Worm (Caenorhabditis elegans) whole organism, L1 larva: ENCODE data around the gene Y71H2AM.1.
"Not testable (repeated sequence)": the region's sequence is repeated elsewhere in the genome, so short reads cannot be mapped to it uniquely, and the experiment has no call there.

ENCODE experiments used
- C04F5.9 ChIP-seq: sonication (generic microtip); optimal IDR thresholded peaks from 2 replicates; lab custom pipeline; 2016; ENCODE audit warnings: missing genetic modification characterization, missing compliant biosample characterization
- F16B12.6 ChIP-seq: fragments of 150-350 bp; optimal IDR thresholded peaks from 2 replicates; lab custom pipeline; 2014; ENCODE audit warnings: missing biosample characterization, missing genetic modification characterization
- Y116A8C.19 ChIP-seq: sonication (generic microtip); optimal IDR thresholded peaks from 2 replicates; lab custom pipeline; 2016; ENCODE audit warnings: missing compliant biosample characterization, missing genetic modification characterization, borderline replicate concordance
- aha-1 ChIP-seq: fragments of 150-350 bp; optimal IDR thresholded peaks from 2 replicates; lab custom pipeline; 2014; ENCODE audit warnings: missing biosample characterization, missing genetic modification characterization
- ceh-63 ChIP-seq: fragments of 200-800 bp; sonication (Bioruptor generic); optimal IDR thresholded peaks from 2 replicates; lab custom pipeline; 2018; ENCODE audit warnings: mild to moderate bottlenecking, missing genetic modification characterization, missing compliant biosample characterization
- ceh-88 ChIP-seq: fragments of 200-800 bp; sonication (Bioruptor generic); IDR thresholded peaks from 2 replicates; pipeline ENCODE4 v1.3.6; 2022; ENCODE audit warnings: missing genetic modification characterization, missing compliant biosample characterization
- efl-3 ChIP-seq: fragments of 200-800 bp; sonication (Bioruptor generic); optimal IDR thresholded peaks from 2 replicates; lab custom pipeline; 2018; ENCODE audit warnings: mild to moderate bottlenecking, missing genetic modification characterization, missing compliant biosample characterization
- ets-5 ChIP-seq: fragments of 200-800 bp; sonication (Bioruptor generic); IDR thresholded peaks from 2 replicates; pipeline ENCODE4 v1.3.6; 2022; ENCODE audit warnings: missing genetic modification characterization, missing compliant biosample characterization
- fkh-4 ChIP-seq: sonication (generic microtip); optimal IDR thresholded peaks from 2 replicates; lab custom pipeline; 2016; ENCODE audit warnings: missing compliant biosample characterization, missing genetic modification characterization, borderline replicate concordance
- grh-1 ChIP-seq: fragments of 200-800 bp; sonication (Bioruptor generic); IDR thresholded peaks from 2 replicates; pipeline ENCODE4 v1.3.6; 2022; ENCODE audit warnings: missing genetic modification reagents, missing genetic modification characterization, missing compliant biosample characterization
- hlh-4 ChIP-seq: sonication (generic microtip); optimal IDR thresholded peaks from 2 replicates; lab custom pipeline; 2016; ENCODE audit warnings: mild to moderate bottlenecking, missing genetic modification characterization, missing compliant biosample characterization
- isw-1 ChIP-seq: fragments of 200-800 bp; sonication (Bioruptor generic); IDR thresholded peaks from 2 replicates; pipeline ENCODE4 v1.3.6; 2022; ENCODE audit warnings: missing genetic modification characterization, missing compliant biosample characterization
- lin-15B ChIP-seq: fragments of 150-350 bp; sonication (generic microtip); optimal IDR thresholded peaks from 3 replicates; lab custom pipeline; 2014; ENCODE audit warnings: missing biosample characterization, missing genetic modification characterization
- lin-39 ChIP-seq: fragments of 150-350 bp; optimal IDR thresholded peaks from 2 replicates; lab custom pipeline; 2014; ENCODE audit warnings: missing biosample characterization, missing genetic modification reagents, missing genetic modification characterization
- mep-1 ChIP-seq: fragments of 150-350 bp; optimal IDR thresholded peaks from 2 replicates; lab custom pipeline; 2014; ENCODE audit warnings: missing biosample characterization, missing genetic modification characterization
- nhr-20 ChIP-seq: sonication (generic microtip); optimal IDR thresholded peaks from 2 replicates; lab custom pipeline; 2016; ENCODE audit warnings: mild to moderate bottlenecking, missing genetic modification characterization, missing compliant biosample characterization
- nhr-237 ChIP-seq: fragments of 150-350 bp; optimal IDR thresholded peaks from 2 replicates; lab custom pipeline; 2014; ENCODE audit warnings: missing biosample characterization, missing genetic modification characterization
- nhr-47 ChIP-seq: sonication (generic microtip); optimal IDR thresholded peaks from 2 replicates; lab custom pipeline; 2016; ENCODE audit warnings: mild to moderate bottlenecking, missing genetic modification characterization, moderate library complexity, missing compliant biosample characterization
- nhr-71 ChIP-seq: sonication (generic microtip); optimal IDR thresholded peaks from 2 replicates; lab custom pipeline; 2016; ENCODE audit warnings: mild to moderate bottlenecking, missing genetic modification characterization, moderate library complexity, missing compliant biosample characterization
- nhr-84 ChIP-seq: sonication (generic microtip); optimal IDR thresholded peaks from 2 replicates; lab custom pipeline; 2017; ENCODE audit warnings: missing biosample characterization, missing genetic modification characterization
- pax-3 ChIP-seq: fragments of 200-800 bp; sonication (Bioruptor generic); optimal IDR thresholded peaks from 2 replicates; lab custom pipeline; 2018; ENCODE audit warnings: mild to moderate bottlenecking, missing genetic modification characterization, moderate library complexity, missing compliant biosample characterization
- pqm-1 ChIP-seq: sonication (generic microtip); optimal IDR thresholded peaks from 3 replicates; lab custom pipeline; 2017; ENCODE audit warnings: missing biosample characterization, missing genetic modification characterization
- sox-4 ChIP-seq: sonication (generic microtip); optimal IDR thresholded peaks from 2 replicates; lab custom pipeline; 2016; ENCODE audit warnings: missing genetic modification characterization, missing compliant biosample characterization
- sptf-1 ChIP-seq: fragments of 150-350 bp; optimal IDR thresholded peaks from 2 replicates; lab custom pipeline; 2014; ENCODE audit warnings: missing biosample characterization, missing genetic modification characterization
- zip-4 ChIP-seq: fragments of 200-800 bp; sonication (Bioruptor generic); optimal IDR thresholded peaks from 2 replicates; lab custom pipeline; 2018; ENCODE audit warnings: mild to moderate bottlenecking, missing genetic modification characterization, moderate library complexity, missing compliant biosample characterization

The Y71H2AM.1 gene

DNA sequence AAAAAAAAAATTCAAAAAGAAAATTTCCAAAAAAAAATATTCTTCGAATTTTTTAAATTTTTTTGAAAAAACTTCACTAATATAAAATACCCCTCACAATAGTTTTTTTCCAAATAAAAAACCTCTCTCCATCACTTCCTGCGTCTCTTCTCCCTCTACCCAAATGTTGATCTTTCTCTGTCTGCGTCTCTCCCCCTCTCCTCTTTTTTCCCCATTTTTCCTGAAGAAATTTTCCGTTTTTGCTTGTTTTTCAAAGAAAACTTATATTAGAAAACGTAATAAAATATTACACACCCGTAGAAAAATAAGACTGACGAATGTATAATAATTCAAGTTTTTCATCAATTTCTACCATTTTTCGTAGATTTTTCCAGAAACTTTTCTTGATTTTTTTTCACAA, 54.2 kb downstream of the Y71H2AM.1 start (continued):
- TF ChIP-seq nhr-237 (tag; lab: Kevin White, UChicago): no peak
- TF ChIP-seq Y116A8C.19 (tag; lab: Kevin White, UChicago): no peak
- TF ChIP-seq grh-1 (GFP tag; lab: Robert Waterston, UW): no peak
- TF ChIP-seq efl-3: no peak
- TF ChIP-seq lin-15B: no peak
- TF ChIP-seq ceh-88 (GFP tag; lab: Robert Waterston, UW): no peak
- TF ChIP-seq sox-4: no peak
- TF ChIP-seq pqm-1 (tag; lab: Kevin White, UChicago): no peak
- no peak for TF ChIP-seq ceh-63 (GFP tag; lab: Kevin White, UChicago)
- TF ChIP-seq nhr-84: no peak
- peak; percentile 26 for TF ChIP-seq nhr-20 (tag; lab: Kevin White, UChicago)
- TF ChIP-seq sptf-1 (tag; lab: Kevin White, UChicago): no peak
- no peak for TF ChIP-seq mep-1
- no peak for TF ChIP-seq isw-1
- no peak for TF ChIP-seq zip-4
- TF ChIP-seq ets-5 (GFP tag; lab: Robert Waterston, UW): no peak
- TF ChIP-seq nhr-47 (tag; lab: Kevin White, UChicago): peak; percentile 38
- no peak for TF ChIP-seq aha-1 (tag; lab: Kevin White, UChicago)
- TF ChIP-seq F16B12.6 (tag; lab: Kevin White, UChicago): no peak
- no peak for TF ChIP-seq lin-39 (tag; lab: Kevin White, UChicago)
- TF ChIP-seq nhr-71: peak; percentile 61
- no peak for TF ChIP-seq fkh-4 (tag; lab: Kevin White, UChicago)
- no peak for TF ChIP-seq pax-3 (tag; lab: Kevin White, UChicago)
- no peak for TF ChIP-seq hlh-4 (tag; lab: Kevin White, UChicago)

DNA sequence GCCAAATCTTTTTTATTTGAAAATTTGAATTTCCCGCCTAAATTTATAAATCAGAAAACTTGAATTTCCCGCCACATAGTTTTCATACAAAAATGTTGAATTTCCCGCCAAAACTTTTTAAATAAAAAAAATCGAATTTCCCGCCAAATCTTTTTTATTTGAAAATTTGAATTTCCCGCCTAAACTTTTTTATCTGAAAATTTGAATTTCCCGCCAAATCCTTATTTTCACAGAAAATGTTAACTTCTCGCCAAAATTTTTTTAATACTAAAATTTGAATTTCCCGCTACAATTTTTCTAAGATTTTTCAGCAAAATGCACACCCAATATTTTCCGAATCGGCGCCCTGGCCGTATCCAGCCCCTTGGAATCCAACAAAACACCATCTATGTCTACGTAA, 55.1 kb downstream of the Y71H2AM.1 start, which contains the start of gene F56F11.2:
TSS of gene F56F11.2 (plus strand) at position 301 of the 400 bp plus-strand sequence.
- TF ChIP-seq F16B12.6 (tag; lab: Kevin White, UChicago); pax-3 (tag; lab: Kevin White, UChicago); C04F5.9: not testable (repeated sequence)
